Worm (Caenorhabditis elegans) whole organism, late embryonic: Measurements from ENCODE around the gene cnk-1.

Experiments
- ceh-48 ChIP-seq: sonication (generic microtip); optimal IDR thresholded peaks from 2 replicates; lab custom pipeline; 2016; ENCODE audit warnings: missing genetic modification characterization, inconsistent platforms, missing compliant biosample characterization
- elt-4 ChIP-seq: sonication (generic microtip); optimal IDR thresholded peaks from 2 replicates; lab custom pipeline; 2016; ENCODE audit warnings: missing genetic modification characterization, missing compliant biosample characterization
- hlh-13 ChIP-seq: fragments of 200-800 bp; sonication (Bioruptor generic); optimal IDR thresholded peaks from 2 replicates; lab custom pipeline; 2018; ENCODE audit warnings: mild to moderate bottlenecking, missing genetic modification characterization, missing compliant biosample characterization
- hlh-30 ChIP-seq: sonication (generic microtip); optimal IDR thresholded peaks from 2 replicates; lab custom pipeline; 2017; ENCODE audit warnings: antibody characterized with exemption, missing genetic modification characterization, missing compliant biosample characterization; ENCODE audit not compliant: insufficient read depth
- lim-6 ChIP-seq: sonication (generic microtip); optimal IDR thresholded peaks from 2 replicates; lab custom pipeline; 2016; ENCODE audit warnings: missing genetic modification characterization, missing compliant biosample characterization
- lin-11 ChIP-seq: fragments of 200-800 bp; sonication (Bioruptor generic); optimal IDR thresholded peaks from 2 replicates; lab custom pipeline; 2018; ENCODE audit warnings: mild to moderate bottlenecking, missing genetic modification characterization, missing compliant biosample characterization
- tbx-7 ChIP-seq: sonication (generic microtip); optimal IDR thresholded peaks from 2 replicates; lab custom pipeline; 2016; ENCODE audit warnings: missing genotype, missing genetic modification characterization, missing compliant biosample characterization
- unc-42 ChIP-seq: sonication (generic microtip); optimal IDR thresholded peaks from 2 replicates; lab custom pipeline; 2016; ENCODE audit warnings: missing genotype, missing genetic modification characterization, missing compliant biosample characterization

DNA sequence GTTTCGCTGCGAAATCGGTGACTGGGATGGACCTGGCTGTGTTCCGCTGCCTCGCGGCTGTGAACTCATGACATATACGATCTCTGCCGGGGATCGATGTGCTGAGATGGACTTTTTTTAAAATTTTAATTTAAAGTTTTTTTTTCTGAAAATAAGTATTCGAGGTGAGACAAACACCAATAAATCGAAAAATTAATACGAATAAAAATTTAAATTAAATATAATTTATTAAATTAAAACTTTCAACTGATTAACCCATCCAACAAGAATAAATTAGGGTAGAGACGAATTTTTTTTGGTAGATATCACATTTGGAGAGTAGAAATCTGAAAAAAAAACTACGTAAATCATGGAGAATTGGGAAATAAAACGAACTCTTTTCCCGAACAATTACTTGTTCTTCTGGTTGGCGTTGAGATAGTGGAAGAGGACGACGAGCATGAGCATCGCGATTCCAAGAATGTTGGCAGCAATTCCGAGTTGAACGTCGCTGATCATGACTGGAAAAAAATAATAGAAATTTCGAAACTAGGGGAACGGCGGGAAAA, 47.1 kb downstream of the cnk-1 start, which contains the start of the genes unc-50 and ostf-4:
- TF ChIP-seq elt-4 (tag; lab: Kevin White, UChicago), result no peak
- TF ChIP-seq hlh-30, result no peak
- no peak for TF ChIP-seq hlh-13 (GFP tag; lab: Kevin White, UChicago)
- TF ChIP-seq lim-6 (tag; lab: Kevin White, UChicago), result no peak
- TF ChIP-seq ceh-48 (tag; lab: Kevin White, UChicago), result no peak
- TF ChIP-seq lin-11 (tag; lab: Kevin White, UChicago), result no peak
- no peak for TF ChIP-seq unc-42
- no peak for TF ChIP-seq tbx-7
